Fruit fly (Drosophila melanogaster) whole organism, embryonic: ENCODE data around the gene Best2.
A peak's percentile ranks its signal among the peaks of the same experiment; 100 is the strongest.

Experiments
- Ada2b ChIP-seq: fragments of 200-800 bp; sonication (Bioruptor generic); IDR thresholded peaks from 2 replicates; pipeline ENCODE4 v1.3.6; 2022; ENCODE audit warnings: missing biosample characterization, missing genetic modification characterization
- Adf1 ChIP-seq: fragments of 200-800 bp; sonication (Bioruptor generic); IDR thresholded peaks from 2 replicates; pipeline ENCODE4 v1.3.6; 2022; ENCODE audit warnings: missing biosample characterization, missing genetic modification characterization
- Antp ChIP-seq: fragments of 200-800 bp; sonication (Bioruptor generic); optimal IDR thresholded peaks from 3 replicates; lab custom pipeline; 2016; ENCODE audit warnings: missing biosample characterization, missing genetic modification characterization
- CG10321 ChIP-seq: fragments of 200-800 bp; sonication (Bioruptor generic); IDR thresholded peaks from 2 replicates; pipeline ENCODE4 v1.3.6; 2022; ENCODE audit warnings: missing biosample characterization, missing genetic modification characterization
- CG10543 ChIP-seq: fragments of 200-800 bp; sonication (Bioruptor generic); optimal IDR thresholded peaks from 3 replicates; lab custom pipeline; 2017; ENCODE audit warnings: missing biosample characterization, mild to moderate bottlenecking, missing genetic modification characterization, moderate library complexity
- CG1233 ChIP-seq: fragments of 200-800 bp; sonication (Bioruptor generic); optimal IDR thresholded peaks from 4 replicates; lab custom pipeline; 2018; ENCODE audit warnings: missing biosample characterization, mild to moderate bottlenecking, missing genetic modification characterization
- CG14050 ChIP-seq: fragments of 200-800 bp; sonication (Bioruptor generic); IDR thresholded peaks from 3 replicates; pipeline ENCODE4 v1.3.6; 2022; ENCODE audit warnings: missing biosample characterization, missing genetic modification characterization
- CG14860 ChIP-seq: fragments of 200-800 bp; sonication (Bioruptor generic); IDR thresholded peaks from 3 replicates; pipeline ENCODE4 v1.3.6; 2022; ENCODE audit warnings: missing biosample characterization, missing genetic modification characterization; ENCODE audit not compliant: partially characterized antibody
- CG15269 ChIP-seq: fragments of 200-800 bp; sonication (Bioruptor generic); optimal IDR thresholded peaks from 2 replicates; lab custom pipeline; 2018; ENCODE audit warnings: missing biosample characterization, mild to moderate bottlenecking, missing genetic modification characterization, moderate library complexity
- CG1832 ChIP-seq: fragments of 200-800 bp; sonication (Bioruptor generic); optimal IDR thresholded peaks from 2 replicates; lab custom pipeline; 2017; ENCODE audit warnings: missing biosample characterization, mild to moderate bottlenecking, missing genetic modification characterization, inconsistent platforms
- CG2116 ChIP-seq: fragments of 200-800 bp; sonication (Bioruptor generic); optimal IDR thresholded peaks from 3 replicates; lab custom pipeline; 2018; ENCODE audit warnings: missing biosample characterization, mild to moderate bottlenecking, missing genetic modification characterization
- CG31388 ChIP-seq: fragments of 200-800 bp; sonication (Bioruptor generic); optimal IDR thresholded peaks from 2 replicates; lab custom pipeline; 2016; ENCODE audit warnings: missing biosample characterization, missing genetic modification characterization
- CG31441 ChIP-seq: fragments of 200-800 bp; sonication (Bioruptor generic); IDR thresholded peaks from 2 replicates; pipeline ENCODE4 v1.3.6; 2022; ENCODE audit warnings: missing biosample characterization, missing genetic modification characterization
- CG3726 ChIP-seq: fragments of 200-800 bp; sonication (Bioruptor generic); IDR thresholded peaks from 3 replicates; pipeline ENCODE4, ENCODE4 v1.3.6; 2022; ENCODE audit warnings: missing biosample characterization, missing genetic modification characterization
- CG4282 ChIP-seq: fragments of 200-800 bp; sonication (Bioruptor generic); optimal IDR thresholded peaks from 2 replicates; lab custom pipeline; 2016; ENCODE audit warnings: missing biosample characterization, missing genetic modification characterization
- CG4854 ChIP-seq: fragments of 200-800 bp; sonication (Bioruptor generic); optimal IDR thresholded peaks from 2 replicates; lab custom pipeline; 2016; ENCODE audit warnings: missing biosample characterization, missing genetic modification characterization, inconsistent platforms
- CG6654 ChIP-seq: fragments of 200-800 bp; sonication (Bioruptor generic); optimal IDR thresholded peaks from 2 replicates; lab custom pipeline; 2017; ENCODE audit warnings: missing biosample characterization, mild to moderate bottlenecking, missing genetic modification characterization
- CG7271 ChIP-seq: fragments of 200-800 bp; sonication (Bioruptor generic); optimal IDR thresholded peaks from 2 replicates; lab custom pipeline; 2018; ENCODE audit warnings: missing biosample characterization, mild to moderate bottlenecking, missing genetic modification characterization, moderate library complexity
- CG7357 ChIP-seq: fragments of 200-800 bp; sonication (Bioruptor generic); IDR thresholded peaks from 3 replicates; pipeline ENCODE4 v1.3.6; 2022; ENCODE audit warnings: missing biosample characterization, missing genetic modification characterization
- CG7963 ChIP-seq: fragments of 200-800 bp; sonication (Bioruptor generic); IDR thresholded peaks from 3 replicates; pipeline ENCODE4 v1.3.6; 2022; ENCODE audit warnings: missing biosample characterization, missing genetic modification characterization; ENCODE audit not compliant: partially characterized antibody
- CG8765 ChIP-seq: fragments of 200-800 bp; sonication (Bioruptor generic); IDR thresholded peaks from 2 replicates; pipeline ENCODE4 v1.3.6; 2022; ENCODE audit warnings: missing biosample characterization, missing genetic modification characterization
- CG8924 ChIP-seq: fragments of 200-800 bp; optimal IDR thresholded peaks from 3 replicates; lab custom pipeline; 2019; ENCODE audit warnings: missing biosample characterization, mild to moderate bottlenecking, missing genetic modification characterization, moderate library complexity
- Chrac-16 ChIP-seq: fragments of 200-800 bp; sonication (Bioruptor generic); optimal IDR thresholded peaks from 3 replicates; lab custom pipeline; 2016; ENCODE audit warnings: missing biosample characterization, missing genetic modification characterization
- Drgx ChIP-seq: fragments of 200-800 bp; sonication (Bioruptor generic); IDR thresholded peaks from 2 replicates; pipeline ENCODE4 v1.3.6; 2022; ENCODE audit warnings: missing biosample characterization, missing genetic modification characterization
- Fer3 ChIP-seq: fragments of 200-800 bp; sonication (Bioruptor generic); optimal IDR thresholded peaks from 2 replicates; lab custom pipeline; 2018; ENCODE audit warnings: missing biosample characterization, mild to moderate bottlenecking, missing genetic modification characterization, moderate library complexity
- HmgZ ChIP-seq: fragments of 200-800 bp; sonication (Bioruptor generic); optimal IDR thresholded peaks from 2 replicates; lab custom pipeline; 2018; ENCODE audit warnings: missing biosample characterization, mild to moderate bottlenecking, missing genetic modification characterization
- Lim3 ChIP-seq: fragments of 200-800 bp; sonication (Bioruptor generic); IDR thresholded peaks from 2 replicates; pipeline ENCODE4 v1.3.6; 2022; ENCODE audit warnings: missing biosample characterization, missing genetic modification characterization
- Lpt ChIP-seq: fragments of >200 bp; optimal IDR thresholded peaks from 2 replicates; lab custom pipeline; 2018; ENCODE audit warnings: missing biosample characterization, missing genetic modification characterization
- Mes4 ChIP-seq: fragments of 200-800 bp; sonication (Bioruptor generic); optimal IDR thresholded peaks from 2 replicates; lab custom pipeline; 2016; ENCODE audit warnings: missing biosample characterization, missing genetic modification characterization
- NK7.1 ChIP-seq: fragments of 200-800 bp; sonication (Bioruptor generic); optimal IDR thresholded peaks from 3 replicates; lab custom pipeline; 2016; ENCODE audit warnings: missing biosample characterization, missing genetic modification characterization
- Nf-YC ChIP-seq: fragments of 200-800 bp; optimal IDR thresholded peaks from 3 replicates; lab custom pipeline; 2019; ENCODE audit warnings: missing biosample characterization, mild to moderate bottlenecking, missing genetic modification characterization, moderate library complexity
- Poxn ChIP-seq: fragments of 200-800 bp; sonication (Bioruptor generic); IDR thresholded peaks from 2 replicates; pipeline ENCODE4 v1.3.6; 2022; ENCODE audit warnings: missing biosample characterization, missing genetic modification characterization
- Ssrp ChIP-seq: fragments of 200-800 bp; sonication (Bioruptor generic); optimal IDR thresholded peaks from 2 replicates; lab custom pipeline; 2018; ENCODE audit warnings: missing biosample characterization, mild to moderate bottlenecking, missing genetic modification characterization, moderate library complexity
- chif ChIP-seq, 2 experiments: fragments of 200-800 bp; sonication (Bioruptor generic); optimal IDR thresholded peaks; 3 replicates each; lab custom pipeline; 2016; ENCODE audit warnings: missing biosample characterization in 2 of 2, missing genetic modification characterization in 2 of 2
- ci ChIP-seq: fragments of 200-800 bp; sonication (Bioruptor generic); IDR thresholded peaks from 3 replicates; pipeline ENCODE4 v1.3.6; 2022; ENCODE audit warnings: missing biosample characterization, missing genetic modification characterization
- da ChIP-seq: fragments of 200-800 bp; sonication (Bioruptor generic); optimal IDR thresholded peaks from 2 replicates; lab custom pipeline; 2016; ENCODE audit warnings: missing biosample characterization, missing genetic modification characterization
- ems ChIP-seq: fragments of 200-800 bp; sonication (Bioruptor generic); optimal IDR thresholded peaks from 3 replicates; lab custom pipeline; 2016; ENCODE audit warnings: missing biosample characterization, missing genetic modification characterization
- esg ChIP-seq: fragments of 200-800 bp; sonication (Bioruptor generic); conservative IDR thresholded peaks from 2 replicates; pipeline ENCODE4 v1.3.6; 2022; ENCODE audit warnings: missing biosample characterization, missing genetic modification characterization
- fd3F ChIP-seq: fragments of 200-800 bp; sonication (Bioruptor generic); optimal IDR thresholded peaks from 2 replicates; lab custom pipeline; 2018; ENCODE audit warnings: missing biosample characterization, mild to moderate bottlenecking, missing genetic modification characterization, moderate library complexity
- fd64A ChIP-seq: fragments of 200-800 bp; sonication (Bioruptor generic); optimal IDR thresholded peaks from 3 replicates; lab custom pipeline; 2018; ENCODE audit warnings: missing biosample characterization, mild to moderate bottlenecking, missing genetic modification characterization
- gcm2 ChIP-seq: fragments of 200-800 bp; sonication (Bioruptor generic); optimal IDR thresholded peaks from 2 replicates; lab custom pipeline; 2016; ENCODE audit warnings: missing biosample characterization, missing genetic modification characterization
- mld ChIP-seq: fragments of 200-800 bp; sonication (Bioruptor generic); IDR thresholded peaks from 3 replicates; pipeline ENCODE4 v1.3.6; 2022; ENCODE audit warnings: missing biosample characterization, missing genetic modification characterization; ENCODE audit not compliant: partially characterized antibody
- onecut ChIP-seq: fragments of 200-800 bp; sonication (Bioruptor generic); IDR thresholded peaks from 2 replicates; pipeline ENCODE4 v1.3.6; 2022; ENCODE audit warnings: missing biosample characterization, missing genetic modification characterization
- pros ChIP-seq: fragments of 200-800 bp; sonication (Bioruptor generic); optimal IDR thresholded peaks from 3 replicates; lab custom pipeline; 2019; ENCODE audit warnings: missing biosample characterization, mild to moderate bottlenecking, missing genetic modification characterization, moderate library complexity
- tap ChIP-seq: fragments of 200-800 bp; optimal IDR thresholded peaks from 3 replicates; lab custom pipeline; 2019; ENCODE audit warnings: missing biosample characterization, mild to moderate bottlenecking, missing genetic modification characterization, moderate library complexity
- trh ChIP-seq: fragments of 200-800 bp; sonication (Bioruptor generic); optimal IDR thresholded peaks from 2 replicates; lab custom pipeline; 2016; ENCODE audit warnings: missing biosample characterization, missing genetic modification characterization
- tup ChIP-seq: fragments of 200-800 bp; sonication (Bioruptor generic); optimal IDR thresholded peaks from 2 replicates; lab custom pipeline; 2016; ENCODE audit warnings: missing biosample characterization, mild to moderate bottlenecking, missing genetic modification characterization, moderate library complexity

The Best2 gene

dm6 chr3L:6263470-6263869 is 7.0 kb upstream of the Best2 start:
- 0 out of 2 replicates have a peak, but pooled peaks have one; percentile 37 for TF ChIP-seq Drgx (GFP tag; lab: Robert Waterston, UW)
- 0 out of 3 replicates have a peak, but pooled peaks have one; percentile 29 for TF ChIP-seq CG7963 (GFP tag; lab: Robert Waterston, UW)
- TF ChIP-seq ci (GFP tag; lab: Robert Waterston, UW), result 0 out of 3 replicates have a peak, but pooled peaks have one; percentile 8
- TF ChIP-seq ems (GFP tag; lab: Kevin White, UChicago), result no peak
- TF ChIP-seq, all 482 proteins: peak for 3

DNA sequence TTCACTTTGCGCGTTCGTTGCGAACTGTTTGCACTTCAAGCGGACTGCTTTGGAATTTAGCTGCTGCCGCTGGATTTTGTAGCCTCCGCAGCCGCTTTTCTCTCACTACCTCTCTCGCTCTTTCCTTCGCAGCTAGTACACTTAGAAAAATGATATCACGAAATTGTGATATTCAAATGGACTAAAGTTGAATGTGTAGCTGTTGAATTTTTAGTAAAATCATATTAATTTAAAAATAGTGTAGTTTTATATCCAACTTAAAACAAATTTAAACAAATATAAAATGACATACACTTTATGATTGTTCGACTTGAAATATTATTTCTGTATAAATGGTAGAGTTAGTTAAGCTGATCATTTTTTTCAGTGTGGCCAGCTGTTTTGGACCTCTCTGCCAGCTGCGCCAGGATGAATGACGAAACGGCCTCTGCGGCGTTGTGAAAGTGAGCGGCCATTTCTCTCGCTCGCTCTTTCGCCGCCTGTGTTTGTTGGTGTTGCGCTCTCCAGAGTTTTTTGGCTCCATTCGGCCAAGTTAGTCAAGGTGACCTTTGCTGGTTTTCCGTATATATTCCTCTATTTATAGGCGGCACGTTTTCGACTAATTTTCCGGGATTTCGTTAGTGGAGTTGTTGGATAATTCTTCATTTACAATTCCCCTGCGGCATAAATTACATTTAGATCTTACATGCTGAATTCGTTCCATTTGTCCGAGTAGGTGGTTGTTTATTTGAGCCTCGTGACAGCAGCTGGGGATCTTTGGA is 6.4 kb upstream of the Best2 start, which contains the start of gene Ldh:
Gene Ldh (minus strand): TSS at position 51 of the 761 bp plus-strand sequence.
- TF ChIP-seq CG14050 (GFP tag; lab: Robert Waterston, UW) (peak; percentile 88), mld (no peak), CG6654 (GFP tag; lab: Kevin White, UChicago) (peak; percentile 76), fd64A (peak; percentile 52), onecut (GFP tag; lab: Robert Waterston, UW) (peak; percentile 82), CG8924 (tag; lab: Kevin White, UChicago) (peak; percentile 99), Ada2b (GFP tag; lab: Robert Waterston, UW) (peak; percentile 86), Lim3 (GFP tag; lab: Robert Waterston, UW) (peak; percentile 36; the same call in 1 of the 2 replicates), tup (GFP tag; lab: Kevin White, UChicago) (peak; percentile 77), CG8765 (GFP tag; lab: Robert Waterston, UW) (peak; percentile 85), CG4854 (GFP tag; lab: Kevin White, UChicago) (peak; percentile 79), NK7.1 (GFP tag; lab: Kevin White, UChicago) (peak; percentile 78), CG31388 (GFP tag; lab: Kevin White, UChicago) (peak; percentile 85), CG10321 (GFP tag; lab: Robert Waterston, UW) (peak; percentile 68), pros (peak; percentile 77), tap (peak; percentile 96), CG1832 (GFP tag; lab: Kevin White, UChicago) (peak; percentile 50), trh (GFP tag; lab: Kevin White, UChicago) (peak; percentile 82), CG14860 (GFP tag; lab: Robert Waterston, UW) (no peak), CG7357 (GFP tag; lab: Robert Waterston, UW) (peak; percentile 88), CG2116 (peak; percentile 81), Nf-YC (tag; lab: Kevin White, UChicago) (peak; percentile 90), HmgZ (peak; percentile 97), da (GFP tag; lab: Kevin White, UChicago) (peak; percentile 43), Antp (peak; percentile 16), gcm2 (peak; percentile 59), Mes4 (GFP tag; lab: Kevin White, UChicago) (peak; percentile 76), Poxn (peak; percentile 62; the same call in 1 of the 2 replicates), CG31441 (peak; percentile 98), Chrac-16 (peak; percentile 95), CG7271 (tag; lab: Kevin White, UChicago) (peak; percentile 91), Ssrp (tag; lab: Kevin White, UChicago) (peak; percentile 97), chif (GFP tag; optimal IDR thresholded peaks at IDR 0.05; lab: Kevin White, UChicago) (peak; percentile 79 to 88), CG10543 (peak; percentile 96), esg (GFP tag; lab: Robert Waterston, UW) (peak; percentile 91), CG1233 (GFP tag; lab: Kevin White, UChicago) (peak; percentile 97), Lpt (GFP tag; lab: Kevin White, UChicago) (no peak), fd3F (GFP tag; lab: Kevin White, UChicago) (peak; percentile 93), CG3726 (GFP tag; lab: Robert Waterston, UW) (peak; percentile 88), CG4282 (GFP tag; lab: Kevin White, UChicago) (no peak), Adf1 (GFP tag; lab: Robert Waterston, UW) (peak; percentile 77), Fer3 (tag; lab: Kevin White, UChicago) (peak; percentile 92), CG15269 (tag; lab: Kevin White, UChicago) (peak; percentile 97)
